Fruit fly (Drosophila melanogaster) whole organism, prepupa: Measurements from ENCODE around the gene trbl.
A peak's percentile ranks its signal among the peaks of the same experiment; 100 is the strongest.

ENCODE experiments used
- Blimp-1 ChIP-seq: fragments of 200-800 bp; sonication (Bioruptor generic); optimal IDR thresholded peaks from 3 replicates; lab custom pipeline; 2017; ENCODE audit warnings: missing biosample characterization, missing genetic modification characterization, mild to moderate bottlenecking, moderate library complexity, missing genetic modification reagents
- CG10631 ChIP-seq: fragments of 200-800 bp; sonication (Bioruptor generic); optimal IDR thresholded peaks from 2 replicates; lab custom pipeline; 2016; ENCODE audit warnings: missing biosample characterization, missing genetic modification characterization
- CG11294 ChIP-seq: fragments of 200-800 bp; sonication (Bioruptor generic); IDR thresholded peaks from 2 replicates; pipeline ENCODE4 v1.3.6; 2022; ENCODE audit warnings: missing biosample characterization, missing genetic modification characterization
- CG11762 ChIP-seq: fragments of 200-800 bp; sonication (Bioruptor generic); optimal IDR thresholded peaks from 3 replicates; lab custom pipeline; 2016; ENCODE audit warnings: missing biosample characterization, missing genetic modification characterization; ENCODE audit not compliant: insufficient read depth
- CG11902 ChIP-seq: fragments of 200-800 bp; sonication (Bioruptor generic); optimal IDR thresholded peaks from 3 replicates; lab custom pipeline; 2016; ENCODE audit warnings: missing biosample characterization, missing genetic modification characterization
- CG1621 ChIP-seq: fragments of 200-800 bp; sonication (Bioruptor generic); optimal IDR thresholded peaks from 3 replicates; lab custom pipeline; 2018; ENCODE audit warnings: missing biosample characterization, mild to moderate bottlenecking, missing genetic modification characterization
- CG32006 ChIP-seq: fragments of 200-800 bp; sonication (Bioruptor generic); optimal IDR thresholded peaks from 3 replicates; lab custom pipeline; 2017; ENCODE audit warnings: missing biosample characterization, mild to moderate bottlenecking, missing genetic modification characterization
- CG34406 ChIP-seq: fragments of 200-800 bp; sonication (Bioruptor generic); optimal IDR thresholded peaks from 3 replicates; lab custom pipeline; 2016; ENCODE audit warnings: missing biosample characterization, missing genetic modification characterization
- CG3919 ChIP-seq: fragments of 200-800 bp; sonication (Bioruptor generic); optimal IDR thresholded peaks from 3 replicates; lab custom pipeline; 2016; ENCODE audit warnings: missing biosample characterization, missing genetic modification characterization
- CG4318 ChIP-seq: fragments of 200-800 bp; sonication (Bioruptor generic); optimal IDR thresholded peaks from 3 replicates; lab custom pipeline; 2017; ENCODE audit warnings: missing biosample characterization, mild to moderate bottlenecking, missing genetic modification characterization
- CG6163 ChIP-seq: fragments of 200-800 bp; sonication (Bioruptor generic); IDR thresholded peaks from 3 replicates; pipeline ENCODE4 v1.3.6; 2022; ENCODE audit warnings: missing biosample characterization, missing genetic modification characterization
- CG6808 ChIP-seq: fragments of 200-800 bp; sonication (Bioruptor generic); optimal IDR thresholded peaks from 3 replicates; lab custom pipeline; 2017; ENCODE audit warnings: missing biosample characterization, missing genetic modification characterization, mild to moderate bottlenecking, moderate library complexity, missing genetic modification reagents
- CG7368 ChIP-seq: fragments of 200-800 bp; sonication (Bioruptor generic); optimal IDR thresholded peaks from 3 replicates; lab custom pipeline; 2016; ENCODE audit warnings: missing biosample characterization, missing genetic modification characterization
- CG8319 ChIP-seq: fragments of 200-800 bp; sonication (Bioruptor generic); optimal IDR thresholded peaks from 3 replicates; lab custom pipeline; 2016; ENCODE audit warnings: missing biosample characterization, missing genetic modification characterization
- CG8632 ChIP-seq: fragments of 200-800 bp; sonication (Bioruptor generic); optimal IDR thresholded peaks from 3 replicates; lab custom pipeline; 2016; ENCODE audit warnings: missing biosample characterization, missing genetic modification characterization
- CG9139 ChIP-seq: fragments of 200-800 bp; sonication (Bioruptor generic); optimal IDR thresholded peaks from 3 replicates; lab custom pipeline; 2017; ENCODE audit warnings: missing biosample characterization, mild to moderate bottlenecking, missing genetic modification characterization
- Eip75B ChIP-seq: fragments of 200-800 bp; sonication (Bioruptor generic); optimal IDR thresholded peaks from 3 replicates; lab custom pipeline; 2016; ENCODE audit warnings: missing biosample characterization, missing genetic modification characterization
- Eip93F ChIP-seq: fragments of 200-800 bp; sonication (Bioruptor generic); optimal IDR thresholded peaks from 2 replicates; lab custom pipeline; 2016; ENCODE audit warnings: missing biosample characterization, mild to moderate bottlenecking, missing genetic modification characterization
- Ets21C ChIP-seq: fragments of 200-800 bp; sonication (Bioruptor generic); optimal IDR thresholded peaks from 3 replicates; lab custom pipeline; 2016; ENCODE audit warnings: missing biosample characterization, missing genetic modification characterization
- Gug ChIP-seq: fragments of 200-800 bp; sonication (Bioruptor generic); IDR thresholded peaks from 2 replicates; pipeline ENCODE4 v1.3.6; 2022; ENCODE audit warnings: missing biosample characterization, missing genetic modification characterization
- Hr38 ChIP-seq: sonication (Bioruptor generic); optimal IDR thresholded peaks from 2 replicates; lab custom pipeline; 2016; ENCODE audit warnings: missing biosample characterization, missing genetic modification characterization
- Hr39 ChIP-seq: fragments of 200-800 bp; sonication (Bioruptor generic); optimal IDR thresholded peaks from 2 replicates; lab custom pipeline; 2016; ENCODE audit warnings: missing biosample characterization, missing genetic modification characterization
- Hr4 ChIP-seq: fragments of 200-800 bp; sonication (Bioruptor generic); optimal IDR thresholded peaks from 3 replicates; lab custom pipeline; 2016; ENCODE audit warnings: missing biosample characterization, missing genetic modification characterization
- Lpt ChIP-seq: fragments of 200-800 bp; sonication (Bioruptor generic); optimal IDR thresholded peaks from 3 replicates; lab custom pipeline; 2016; ENCODE audit warnings: missing biosample characterization, missing genetic modification characterization
- Met ChIP-seq: fragments of 200-800 bp; sonication (Bioruptor generic); optimal IDR thresholded peaks from 3 replicates; lab custom pipeline; 2016; ENCODE audit warnings: missing biosample characterization, missing genetic modification characterization
- OdsH ChIP-seq: fragments of 200-800 bp; sonication (Bioruptor generic); optimal IDR thresholded peaks from 3 replicates; lab custom pipeline; 2016; ENCODE audit warnings: missing biosample characterization, missing genetic modification characterization
- Smox ChIP-seq: fragments of 200-800 bp; sonication (Bioruptor generic); optimal IDR thresholded peaks from 3 replicates; lab custom pipeline; 2016; ENCODE audit warnings: missing biosample characterization, missing genetic modification characterization
- Sox102F ChIP-seq: fragments of 200-800 bp; sonication (Bioruptor generic); optimal IDR thresholded peaks from 2 replicates; lab custom pipeline; 2016; ENCODE audit warnings: missing biosample characterization, mild to moderate bottlenecking, missing genetic modification characterization
- Sox14 ChIP-seq: fragments of 200-800 bp; sonication (Bioruptor generic); optimal IDR thresholded peaks from 3 replicates; lab custom pipeline; 2016; ENCODE audit warnings: missing biosample characterization, missing genetic modification characterization
- Sox15 ChIP-seq: fragments of 200-800 bp; sonication (Bioruptor generic); optimal IDR thresholded peaks from 3 replicates; lab custom pipeline; 2016; ENCODE audit warnings: missing biosample characterization, missing genetic modification characterization
- acj6 ChIP-seq: fragments of 200-800 bp; sonication (Bioruptor generic); optimal IDR thresholded peaks from 3 replicates; lab custom pipeline; 2016; ENCODE audit warnings: missing biosample characterization, missing genetic modification characterization
- cyc ChIP-seq: fragments of 200-800 bp; sonication (Bioruptor generic); optimal IDR thresholded peaks from 3 replicates; lab custom pipeline; 2016; ENCODE audit warnings: missing biosample characterization, missing genetic modification characterization
- dac ChIP-seq: fragments of 200-800 bp; sonication (Bioruptor generic); optimal IDR thresholded peaks from 2 replicates; lab custom pipeline; 2017; ENCODE audit warnings: missing biosample characterization, mild to moderate bottlenecking, missing genetic modification characterization
- dsx ChIP-seq: fragments of 200-800 bp; optimal IDR thresholded peaks from 3 replicates; lab custom pipeline; 2019; ENCODE audit warnings: missing biosample characterization, mild to moderate bottlenecking, missing genetic modification characterization, moderate library complexity; ENCODE audit not compliant: poor library complexity, severe bottlenecking
- eg ChIP-seq: fragments of 200-800 bp; sonication (Bioruptor generic); IDR thresholded peaks from 3 replicates; pipeline ENCODE4 v1.3.6; 2022; ENCODE audit warnings: missing biosample characterization, missing genetic modification characterization
- salr ChIP-seq, 2 experiments: fragments of 200-800 bp; sonication (Bioruptor generic); optimal IDR thresholded peaks; 3 replicates each; lab custom pipeline; 2016 to 2018; ENCODE audit warnings: missing biosample characterization in 2 of 2, missing genetic modification characterization in 2 of 2, mild to moderate bottlenecking in 1 of 2
- spab ChIP-seq: fragments of 200-800 bp; sonication (Bioruptor generic); optimal IDR thresholded peaks from 2 replicates; lab custom pipeline; 2017; ENCODE audit warnings: missing biosample characterization, mild to moderate bottlenecking, missing genetic modification characterization, missing genetic modification reagents
- svp ChIP-seq: fragments of 200-800 bp; sonication (Bioruptor generic); peaks from one replicate; lab custom pipeline; 2016; ENCODE audit warnings: missing biosample characterization, missing genetic modification characterization
- topi ChIP-seq: fragments of 200-800 bp; sonication (Bioruptor generic); optimal IDR thresholded peaks from 3 replicates; lab custom pipeline; 2016; ENCODE audit warnings: missing biosample characterization, missing genetic modification characterization
- vri ChIP-seq: fragments of 200-800 bp; sonication (Bioruptor generic); optimal IDR thresholded peaks from 3 replicates; lab custom pipeline; 2016; ENCODE audit warnings: missing biosample characterization, mild to moderate bottlenecking, missing genetic modification characterization

Gene trbl

DNA sequence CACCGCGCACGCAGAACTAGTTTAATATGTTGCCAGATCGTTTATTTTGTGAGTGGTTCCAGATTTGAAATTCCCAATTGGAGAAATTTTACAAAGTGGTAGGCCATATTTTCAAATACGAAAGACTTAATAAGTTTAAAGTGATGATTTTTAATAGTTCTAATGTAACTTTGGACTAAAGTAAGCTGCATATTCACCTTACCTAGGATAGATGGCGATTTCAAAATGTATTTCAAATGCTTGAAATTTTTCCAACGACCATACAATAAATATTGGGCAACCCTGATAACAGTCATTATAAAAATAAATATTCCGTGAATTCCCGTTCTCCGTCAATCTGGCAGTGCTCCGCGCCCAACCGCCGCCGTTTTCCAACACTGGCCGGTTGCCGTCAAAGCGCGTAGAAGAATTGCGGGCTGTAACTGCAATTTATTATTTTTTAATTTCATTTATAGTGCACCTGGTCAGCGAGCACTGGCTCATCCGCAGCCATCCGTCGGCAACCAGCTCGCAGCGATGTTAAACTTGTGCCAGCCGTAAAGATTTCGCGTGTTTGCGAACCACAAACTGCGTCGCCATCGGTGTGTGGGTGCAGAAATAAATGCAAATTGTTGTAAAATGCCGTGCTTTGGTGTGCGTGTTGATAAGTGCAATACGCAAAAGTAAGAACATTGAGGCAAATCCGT is 25.4 kb downstream of the trbl start, which contains the start of the genes Ide and RhoBTB (continued):
- TF ChIP-seq salr (GFP tag; optimal IDR thresholded peaks at IDR 0.05; lab: Kevin White, UChicago) (peak in 1 of 2 experiments; percentile 34), topi (GFP tag; lab: Kevin White, UChicago) (peak; percentile 79), Smox (GFP tag; lab: Kevin White, UChicago) (no peak), CG11902 (GFP tag; lab: Kevin White, UChicago) (peak; percentile 91), acj6 (GFP tag; lab: Kevin White, UChicago) (peak; percentile 88), svp (GFP tag; lab: Kevin White, UChicago) (no peak), Gug (GFP tag; lab: Robert Waterston, UW) (peak; percentile 81), Eip93F (GFP tag; lab: Kevin White, UChicago) (no peak), Sox14 (GFP tag; lab: Kevin White, UChicago) (no peak), Ets21C (peak; percentile 89), Met (no peak), CG11762 (GFP tag; lab: Kevin White, UChicago) (peak; percentile 78), Eip75B (GFP tag; lab: Kevin White, UChicago) (peak; percentile 77), Hr39 (GFP tag; lab: Kevin White, UChicago) (peak; percentile 93), cyc (GFP tag; lab: Kevin White, UChicago) (peak; percentile 90), dac (GFP tag; lab: Kevin White, UChicago) (peak; percentile 51), dsx (GFP tag; lab: Kevin White, UChicago) (peak; percentile 53), eg (peak; percentile 82), CG8632 (GFP tag; lab: Kevin White, UChicago) (peak; percentile 53), CG10631 (GFP tag; lab: Kevin White, UChicago) (peak; percentile 86), CG34406 (peak; percentile 69), Hr38 (peak; percentile 28), Lpt (GFP tag; lab: Kevin White, UChicago) (peak; percentile 64), Hr4 (GFP tag; lab: Kevin White, UChicago) (peak; percentile 88), CG6163 (GFP tag; lab: Robert Waterston, UW) (peak; percentile 59; the same call in 1 of the 3 replicates), CG8319 (GFP tag; lab: Kevin White, UChicago) (peak; percentile 78), CG4318 (peak; percentile 73), CG3919 (peak; percentile 76), Blimp-1 (peak; percentile 41), Sox102F (no peak), spab (GFP tag; lab: Kevin White, UChicago) (peak; percentile 32), CG1621 (tag; lab: Kevin White, UChicago) (peak; percentile 58), Sox15 (GFP tag; lab: Kevin White, UChicago) (peak; percentile 90), vri (no peak)

DNA sequence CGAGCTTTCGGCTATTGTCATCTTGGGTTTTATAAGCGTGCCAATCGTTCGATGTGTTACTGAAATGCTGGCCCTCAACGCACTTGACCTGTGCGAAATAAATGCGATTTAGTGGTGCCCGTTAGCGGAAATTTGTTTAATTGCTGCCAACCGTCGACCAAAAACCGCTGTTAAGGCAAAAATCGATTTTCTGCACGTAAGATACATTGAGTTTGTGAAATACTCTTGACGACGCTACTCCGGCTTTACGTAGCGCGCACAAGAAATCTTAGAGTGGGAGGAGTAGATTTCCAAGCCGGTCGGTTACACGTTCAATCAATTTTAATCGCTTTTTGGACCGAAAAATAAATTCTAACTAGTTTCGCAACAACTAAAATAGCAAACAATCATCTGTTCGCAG is 25.9 kb downstream of the trbl start:
- TF ChIP-seq CG11294 (GFP tag; lab: Robert Waterston, UW) (no peak), Lpt (GFP tag; lab: Kevin White, UChicago) (no peak), CG8632 (GFP tag; lab: Kevin White, UChicago) (no peak), OdsH (GFP tag; lab: Kevin White, UChicago) (no peak), CG32006 (GFP tag; lab: Kevin White, UChicago) (no peak), CG7368 (no peak), eg (no peak), vri (no peak), CG8319 (GFP tag; lab: Kevin White, UChicago) (no peak), CG1621 (tag; lab: Kevin White, UChicago) (no peak), Smox (GFP tag; lab: Kevin White, UChicago) (no peak), CG6808 (GFP tag; lab: Kevin White, UChicago) (no peak), dac (GFP tag; lab: Kevin White, UChicago) (no peak), Sox15 (GFP tag; lab: Kevin White, UChicago) (no peak), CG9139 (GFP tag; lab: Kevin White, UChicago) (no peak), CG11762 (GFP tag; lab: Kevin White, UChicago) (no peak)
